Fruit fly (Drosophila melanogaster): ENCODE measurements around the gene tkv.

Gene tkv

DNA sequence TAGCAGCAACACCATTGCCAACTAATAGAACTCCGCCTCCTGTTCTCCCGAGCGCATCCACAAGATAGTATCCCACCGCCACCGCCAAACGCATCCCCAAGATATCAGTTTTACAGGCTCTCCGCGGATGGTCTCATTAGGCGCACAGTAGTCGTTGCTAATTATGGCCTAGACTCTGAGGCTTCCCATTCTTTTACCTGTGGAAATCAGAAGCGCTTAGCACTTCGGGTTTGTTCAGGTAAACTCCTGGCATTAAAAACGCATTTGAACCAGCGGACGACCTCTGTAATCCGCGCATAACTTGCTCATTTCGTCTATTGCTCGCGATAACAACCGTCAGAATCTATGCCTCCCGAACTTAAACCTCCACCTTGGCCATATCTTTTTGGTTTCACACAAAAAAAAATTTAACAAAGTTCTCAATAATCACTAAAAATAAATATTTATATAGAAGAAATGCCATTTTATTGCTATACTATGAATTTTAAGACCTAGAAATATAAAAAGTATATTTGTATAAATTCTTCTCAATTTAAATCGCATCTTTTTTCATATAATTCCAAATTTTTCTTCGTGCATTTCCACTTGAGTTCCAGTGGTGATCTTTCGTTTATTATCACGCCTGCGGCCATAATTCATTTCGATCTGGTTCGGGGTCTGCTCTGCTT, 33.2 kb downstream of the tkv start (continued):
- TF ChIP-seq tin (GFP tag; optimal IDR thresholded peaks at IDR 0.05): peak; percentile 67
- TF ChIP-seq fd102C (GFP tag; optimal IDR thresholded peaks at IDR 0.05): no peak
- no peak for TF ChIP-seq hth (optimal IDR thresholded peaks at IDR 0.05)
- peak; percentile 27 for TF ChIP-seq ewg (GFP tag; optimal IDR thresholded peaks at IDR 0.05)
- peak; percentile 76 for TF ChIP-seq row (GFP tag; IDR thresholded peaks at IDR 0.05)
- TF ChIP-seq CG31441 (GFP tag; IDR thresholded peaks at IDR 0.05): peak; percentile 85
- TF ChIP-seq CG1647 (GFP tag; optimal IDR thresholded peaks at IDR 0.05): no peak
- no peak for TF ChIP-seq HLHmδ (GFP tag; optimal IDR thresholded peaks at IDR 0.05)
- no peak for TF ChIP-seq CG16863 (GFP tag; optimal IDR thresholded peaks at IDR 0.05)
- TF ChIP-seq Poxn (GFP tag; IDR thresholded peaks at IDR 0.05): no peak
- TF ChIP-seq Ravus (GFP tag; IDR thresholded peaks at IDR 0.05): no peak
- peak; percentile 5 for TF ChIP-seq Sry-β (GFP tag; optimal IDR thresholded peaks at IDR 0.05)
- TF ChIP-seq z (GFP tag; IDR thresholded peaks at IDR 0.05): no peak
- TF ChIP-seq seq (GFP tag; IDR thresholded peaks at IDR 0.05): no peak
- TF ChIP-seq Usf (GFP tag; optimal IDR thresholded peaks at IDR 0.05): no peak
- peak; percentile 38 for TF ChIP-seq CG30020 (tag; optimal IDR thresholded peaks at IDR 0.05)
- TF ChIP-seq shn (GFP tag; optimal IDR thresholded peaks at IDR 0.05): no peak
- peak; percentile 34 for TF ChIP-seq CG12155 (GFP tag; optimal IDR thresholded peaks at IDR 0.05)
- TF ChIP-seq Blimp-1 (GFP tag; optimal IDR thresholded peaks at IDR 0.05): peak; percentile 84
- no peak for TF ChIP-seq CG8944 (GFP tag; optimal IDR thresholded peaks at IDR 0.05)
- TF ChIP-seq MBD-R2 (GFP tag; IDR thresholded peaks at IDR 0.05): no peak
- TF ChIP-seq CG10209 (GFP tag; optimal IDR thresholded peaks at IDR 0.05): peak; percentile 55
- TF ChIP-seq Awh (GFP tag; IDR thresholded peaks at IDR 0.05): peak; percentile 42; the same call in 1 of the 2 replicates
- TF ChIP-seq CG2712 (tag; optimal IDR thresholded peaks at IDR 0.05): peak; percentile 93
- peak; percentile 82 for TF ChIP-seq oc (tag; optimal IDR thresholded peaks at IDR 0.05)
- no peak for TF ChIP-seq CG13296 (GFP tag; optimal IDR thresholded peaks at IDR 0.05)
- TF ChIP-seq CG7786 (GFP tag; optimal IDR thresholded peaks at IDR 0.05): no peak
- TF ChIP-seq ro (GFP tag; IDR thresholded peaks at IDR 0.05): no peak
- TF ChIP-seq abd-A (tag; optimal IDR thresholded peaks at IDR 0.05): no peak
- no peak for TF ChIP-seq Antp (GFP tag; optimal IDR thresholded peaks at IDR 0.05)
- TF ChIP-seq nerfin-2 (GFP tag; IDR thresholded peaks at IDR 0.05; ENCODE audit: partially characterized antibody): no peak
- no peak for TF ChIP-seq CG6654 (GFP tag; optimal IDR thresholded peaks at IDR 0.05)
- no peak for TF ChIP-seq wdn (GFP tag; IDR thresholded peaks at IDR 0.05)
- peak; percentile 0 for TF ChIP-seq CG17802 (tag; optimal IDR thresholded peaks at IDR 0.05)
- TF ChIP-seq Spps (tag; optimal IDR thresholded peaks at IDR 0.05): peak; percentile 76
- no peak for TF ChIP-seq Drgx (GFP tag; IDR thresholded peaks at IDR 0.05)
- no peak for TF ChIP-seq CG10147 (GFP tag; optimal IDR thresholded peaks at IDR 0.05)
- no peak for TF ChIP-seq da (GFP tag; optimal IDR thresholded peaks at IDR 0.05)
- peak; percentile 22 for TF ChIP-seq Xbp1 (GFP tag; optimal IDR thresholded peaks at IDR 0.05)
- no peak for TF ChIP-seq YL-1 (GFP tag; optimal IDR thresholded peaks at IDR 0.05)
- no peak for TF ChIP-seq en (GFP tag; optimal IDR thresholded peaks at IDR 0.05)
- TF ChIP-seq Aef1 (GFP tag; IDR thresholded peaks at IDR 0.05): no peak
- TF ChIP-seq CG18262 (tag; optimal IDR thresholded peaks at IDR 0.05): peak; percentile 92
- TF ChIP-seq CG11560 (tag; IDR thresholded peaks at IDR 0.05): no peak
- TF ChIP-seq CG8359 (GFP tag; optimal IDR thresholded peaks at IDR 0.05; ENCODE audit: borderline replicate concordance): no peak
- no peak for TF ChIP-seq B-H2 (GFP tag; optimal IDR thresholded peaks at IDR 0.05)
- TF ChIP-seq emc (GFP tag; optimal IDR thresholded peaks at IDR 0.05): no peak
- TF ChIP-seq Dref (GFP tag; IDR thresholded peaks at IDR 0.05): no peak
- TF ChIP-seq pnt (GFP tag; optimal IDR thresholded peaks at IDR 0.05): no peak
- no peak for TF ChIP-seq vfl (GFP tag; optimal IDR thresholded peaks at IDR 0.05)
- no peak for TF ChIP-seq CG7928 (GFP tag; optimal IDR thresholded peaks at IDR 0.05)
